Worm (Caenorhabditis elegans) whole organism, mixed stage, embryonic: Measurements from ENCODE around the gene clec-161.

ENCODE experiments used
- ham-2 ChIP-seq: fragments of 200-800 bp; sonication (Bioruptor generic); optimal IDR thresholded peaks from 2 replicates; lab custom pipeline; 2018; ENCODE audit warnings: mild to moderate bottlenecking, missing genetic modification characterization, missing compliant biosample characterization
- lin-13 ChIP-seq: fragments of 150-350 bp; optimal IDR thresholded peaks from 2 replicates; lab custom pipeline; 2014; ENCODE audit warnings: missing biosample characterization, missing genetic modification characterization
- lsy-2 ChIP-seq: fragments of 150-350 bp; optimal IDR thresholded peaks from 2 replicates; lab custom pipeline; 2014; ENCODE audit warnings: missing biosample characterization, missing genetic modification characterization
- nhr-12 ChIP-seq: fragments of 150-350 bp; optimal IDR thresholded peaks from 2 replicates; lab custom pipeline; 2014; ENCODE audit warnings: missing biosample characterization, missing genetic modification characterization
- nhr-28 ChIP-seq: fragments of 150-350 bp; optimal IDR thresholded peaks from 2 replicates; lab custom pipeline; 2014; ENCODE audit warnings: missing biosample characterization, missing genetic modification characterization
- pha-4 ChIP-seq: fragments of 150-350 bp; optimal IDR thresholded peaks from 2 replicates; lab custom pipeline; 2018; ENCODE audit warnings: missing biosample characterization, missing genetic modification reagents, missing genetic modification characterization
- unc-62 ChIP-seq: fragments of 150-350 bp; optimal IDR thresholded peaks from 2 replicates; lab custom pipeline; 2014; ENCODE audit warnings: missing biosample characterization, missing genetic modification reagents, missing genetic modification characterization

- TF ChIP-seq pha-4 (tag; lab: Kevin White, UChicago), result no peak
- TF ChIP-seq nhr-28 (tag; lab: Kevin White, UChicago), result no peak
- no peak for TF ChIP-seq ham-2 (GFP tag; lab: Kevin White, UChicago)
- peak; percentile 19 for TF ChIP-seq lin-13
- peak; percentile 20 for TF ChIP-seq unc-62 (GFP tag; lab: Kevin White, UChicago)
- TF ChIP-seq lsy-2 (tag; lab: Kevin White, UChicago), result peak; percentile 35
- TF ChIP-seq nhr-12 (tag; lab: Kevin White, UChicago), result no peak
These were observed 10.7 kb upstream of the clec-161 start, which contains the start of gene hlh-11 for ce11 chrIII:9619079-9619761.
